Fruit fly (Drosophila melanogaster) whole organism, embryonic: ENCODE results near the gene MBD-like.

Experiments
- Antp ChIP-seq: fragments of 200-800 bp; sonication (Bioruptor generic); optimal IDR thresholded peaks from 3 replicates; lab custom pipeline; 2016; ENCODE audit warnings: missing biosample characterization, missing genetic modification characterization
- CG10209 ChIP-seq: fragments of 200-800 bp; sonication (Bioruptor generic); optimal IDR thresholded peaks from 3 replicates; lab custom pipeline; 2017; ENCODE audit warnings: missing biosample characterization, mild to moderate bottlenecking, missing genetic modification characterization, missing genetic modification reagents
- CG10267 ChIP-seq: fragments of 200-800 bp; sonication (Bioruptor generic); optimal IDR thresholded peaks from 2 replicates; lab custom pipeline; 2018; ENCODE audit warnings: missing biosample characterization, mild to moderate bottlenecking, missing genetic modification characterization, moderate library complexity
- CG10321 ChIP-seq: fragments of 200-800 bp; sonication (Bioruptor generic); IDR thresholded peaks from 2 replicates; pipeline ENCODE4 v1.3.6; 2022; ENCODE audit warnings: missing biosample characterization, missing genetic modification characterization
- CG10366 ChIP-seq: fragments of 200-800 bp; sonication (Bioruptor generic); IDR thresholded peaks from 2 replicates; pipeline ENCODE4 v1.3.6; 2022; ENCODE audit warnings: missing biosample characterization, missing genetic modification characterization
- CG10543 ChIP-seq: fragments of 200-800 bp; sonication (Bioruptor generic); optimal IDR thresholded peaks from 3 replicates; lab custom pipeline; 2017; ENCODE audit warnings: missing biosample characterization, mild to moderate bottlenecking, missing genetic modification characterization, moderate library complexity
- CG11398 ChIP-seq: fragments of 200-800 bp; sonication (Bioruptor generic); optimal IDR thresholded peaks from 2 replicates; lab custom pipeline; 2016; ENCODE audit warnings: missing biosample characterization, missing genetic modification characterization
- CG12942 ChIP-seq: fragments of 200-800 bp; sonication (Bioruptor generic); optimal IDR thresholded peaks from 3 replicates; lab custom pipeline; 2016; ENCODE audit warnings: missing biosample characterization, missing genetic modification characterization
- CG17361 ChIP-seq: fragments of 200-800 bp; sonication (Bioruptor generic); IDR thresholded peaks from 3 replicates; pipeline ENCODE4 v1.3.6; 2022; ENCODE audit warnings: missing biosample characterization, missing genetic modification characterization
- CG17568 ChIP-seq: fragments of 200-800 bp; sonication (Bioruptor generic); optimal IDR thresholded peaks from 2 replicates; lab custom pipeline; 2018; ENCODE audit warnings: missing biosample characterization, mild to moderate bottlenecking, missing genetic modification characterization, moderate library complexity
- CG17802 ChIP-seq: fragments of 200-800 bp; sonication (Bioruptor generic); optimal IDR thresholded peaks from 2 replicates; lab custom pipeline; 2018; ENCODE audit warnings: missing biosample characterization, mild to moderate bottlenecking, missing genetic modification characterization, moderate library complexity
- CG18619 ChIP-seq: fragments of 200-800 bp; sonication (Bioruptor generic); optimal IDR thresholded peaks from 3 replicates; lab custom pipeline; 2017; ENCODE audit warnings: missing biosample characterization, mild to moderate bottlenecking, missing genetic modification characterization
- CG30403 ChIP-seq: fragments of 200-800 bp; sonication (Bioruptor generic); optimal IDR thresholded peaks from 3 replicates; lab custom pipeline; 2016; ENCODE audit warnings: missing biosample characterization, missing genetic modification characterization
- CG31388 ChIP-seq: fragments of 200-800 bp; sonication (Bioruptor generic); optimal IDR thresholded peaks from 2 replicates; lab custom pipeline; 2016; ENCODE audit warnings: missing biosample characterization, missing genetic modification characterization
- CG32767 ChIP-seq: fragments of 200-800 bp; sonication (Bioruptor generic); IDR thresholded peaks from 2 replicates; pipeline ENCODE4 v1.3.6; 2022; ENCODE audit warnings: missing biosample characterization, missing genetic modification characterization
- CG4328 ChIP-seq: fragments of 200-800 bp; sonication (Bioruptor generic); optimal IDR thresholded peaks from 3 replicates; lab custom pipeline; 2017; ENCODE audit warnings: missing biosample characterization, missing genetic modification reagents, missing genetic modification characterization
- CG4360 ChIP-seq: fragments of 200-800 bp; sonication (Bioruptor generic); IDR thresholded peaks from 2 replicates; pipeline ENCODE4 v1.3.6; 2022; ENCODE audit warnings: missing biosample characterization, missing genetic modification characterization
- CG5180 ChIP-seq: fragments of 200-800 bp; sonication (Bioruptor generic); optimal IDR thresholded peaks from 3 replicates; lab custom pipeline; 2017; ENCODE audit warnings: missing biosample characterization, missing genetic modification characterization, mild to moderate bottlenecking, moderate library complexity, missing genetic modification reagents
- CG6175 ChIP-seq: fragments of 200-800 bp; sonication (Bioruptor generic); IDR thresholded peaks from 3 replicates; pipeline ENCODE4 v1.3.6; 2022; ENCODE audit warnings: missing biosample characterization, missing genetic modification characterization
- CG8089 ChIP-seq: fragments of 200-800 bp; sonication (Bioruptor generic); optimal IDR thresholded peaks from 3 replicates; lab custom pipeline; 2016; ENCODE audit warnings: missing biosample characterization, missing genetic modification characterization
- CG8359 ChIP-seq: fragments of 200-800 bp; sonication (Bioruptor generic); optimal IDR thresholded peaks from 2 replicates; lab custom pipeline; 2017; ENCODE audit warnings: missing biosample characterization, mild to moderate bottlenecking, missing genetic modification characterization, borderline replicate concordance
- CG9609 ChIP-seq: fragments of 200-800 bp; sonication (Bioruptor generic); optimal IDR thresholded peaks from 3 replicates; lab custom pipeline; 2016; ENCODE audit warnings: missing biosample characterization, missing genetic modification characterization
- Drgx ChIP-seq: fragments of 200-800 bp; sonication (Bioruptor generic); IDR thresholded peaks from 2 replicates; pipeline ENCODE4 v1.3.6; 2022; ENCODE audit warnings: missing biosample characterization, missing genetic modification characterization
- E2f1 ChIP-seq: fragments of 200-800 bp; sonication (Bioruptor generic); IDR thresholded peaks from 2 replicates; pipeline ENCODE4 v1.3.6; 2022; ENCODE audit warnings: missing biosample characterization, missing genetic modification characterization
- Hand ChIP-seq: fragments of 200-800 bp; sonication (Bioruptor generic); optimal IDR thresholded peaks from 2 replicates; lab custom pipeline; 2017; ENCODE audit warnings: mild to moderate bottlenecking, missing biosample characterization, missing genetic modification reagents, missing genetic modification characterization
- Hey ChIP-seq: fragments of 200-800 bp; sonication (Bioruptor generic); optimal IDR thresholded peaks from 3 replicates; lab custom pipeline; 2018; ENCODE audit warnings: missing biosample characterization, mild to moderate bottlenecking, missing genetic modification characterization
- Hsf ChIP-seq: fragments of 200-800 bp; sonication (Bioruptor generic); optimal IDR thresholded peaks from 3 replicates; lab custom pipeline; 2016; ENCODE audit warnings: missing biosample characterization, missing genetic modification characterization
- Mad ChIP-seq: fragments of 200-800 bp; sonication (Bioruptor generic); optimal IDR thresholded peaks from 2 replicates; lab custom pipeline; 2016; ENCODE audit warnings: missing biosample characterization, missing genetic modification characterization
- NC2α ChIP-seq: fragments of 200-800 bp; sonication (Bioruptor generic); optimal IDR thresholded peaks from 2 replicates; lab custom pipeline; 2016; ENCODE audit warnings: missing biosample characterization, missing genetic modification characterization
- Pdp1 ChIP-seq, 2 experiments: fragments of 200-800 bp; sonication (Bioruptor generic); optimal IDR thresholded peaks; 3 replicates each; lab custom pipeline; 2016; ENCODE audit warnings: missing biosample characterization in 2 of 2, missing genetic modification characterization in 2 of 2, mild to moderate bottlenecking in 1 of 2, moderate library complexity in 1 of 2
- Spps ChIP-seq: fragments of 200-800 bp; sonication (Bioruptor generic); optimal IDR thresholded peaks from 2 replicates; lab custom pipeline; 2018; ENCODE audit warnings: missing biosample characterization, mild to moderate bottlenecking, missing genetic modification characterization
- Sry-δ ChIP-seq: fragments of 200-800 bp; sonication (Bioruptor generic); optimal IDR thresholded peaks from 2 replicates; lab custom pipeline; 2016; ENCODE audit warnings: missing biosample characterization, missing genetic modification characterization
- Trl ChIP-seq, 3 experiments: fragments of >200 bp in 2 of 3; fragments of 200-800 bp in 1 of 3; sonication (Bioruptor generic) in 1 of 3; optimal IDR thresholded peaks; 2 replicates in 1 of 3; 3 replicates in 2 of 3; lab custom pipeline; 2016 to 2017; ENCODE audit warnings: missing biosample characterization in 1 of 3, missing genetic modification characterization in 1 of 3
- amos ChIP-seq: fragments of 200-800 bp; sonication (Bioruptor generic); IDR thresholded peaks from 2 replicates; pipeline ENCODE4 v1.3.6; 2022; ENCODE audit warnings: missing biosample characterization, missing genetic modification characterization; ENCODE audit not compliant: partially characterized antibody
- cato ChIP-seq: fragments of 200-800 bp; sonication (Bioruptor generic); optimal IDR thresholded peaks from 2 replicates; lab custom pipeline; 2016; ENCODE audit warnings: missing biosample characterization, missing genetic modification characterization, borderline replicate concordance
- crc ChIP-seq: fragments of 200-800 bp; sonication (Bioruptor generic); optimal IDR thresholded peaks from 2 replicates; lab custom pipeline; 2016; ENCODE audit warnings: missing biosample characterization, missing genetic modification characterization
- crol ChIP-seq: fragments of 200-800 bp; sonication (Bioruptor generic); IDR thresholded peaks from 2 replicates; pipeline ENCODE4 v1.3.6; 2022; ENCODE audit warnings: missing biosample characterization, missing genetic modification characterization
- ems ChIP-seq: fragments of 200-800 bp; sonication (Bioruptor generic); optimal IDR thresholded peaks from 3 replicates; lab custom pipeline; 2016; ENCODE audit warnings: missing biosample characterization, missing genetic modification characterization
- fu2 ChIP-seq: fragments of 200-800 bp; sonication (Bioruptor generic); optimal IDR thresholded peaks from 2 replicates; lab custom pipeline; 2016; ENCODE audit warnings: missing biosample characterization, missing genetic modification characterization
- gsb-n ChIP-seq: fragments of 200-800 bp; sonication (Bioruptor generic); optimal IDR thresholded peaks from 3 replicates; lab custom pipeline; 2018; ENCODE audit warnings: missing biosample characterization, mild to moderate bottlenecking, missing genetic modification characterization
- ham ChIP-seq: fragments of 200-800 bp; sonication (Bioruptor generic); IDR thresholded peaks from 2 replicates; pipeline ENCODE4 v1.3.6; 2022; ENCODE audit warnings: missing biosample characterization, missing genetic modification characterization
- hkb ChIP-seq, 2 experiments: fragments of 200-800 bp in 1 of 2; fragments of >200 bp in 1 of 2; sonication (Bioruptor generic) in 1 of 2; IDR thresholded peaks in 1 of 2; optimal IDR thresholded peaks in 1 of 2; 2 replicates each; pipeline versions ENCODE4 v1.3.6 to Lab custom; 2017 to 2022; ENCODE audit warnings: missing biosample characterization in 1 of 2, missing genetic modification characterization in 1 of 2
- lilli ChIP-seq: fragments of 200-800 bp; sonication (Bioruptor generic); optimal IDR thresholded peaks from 3 replicates; lab custom pipeline; 2016; ENCODE audit warnings: missing biosample characterization, missing genetic modification characterization
- lov ChIP-seq, 2 experiments: fragments of 200-800 bp in 1 of 2; fragments of >200 bp in 1 of 2; sonication (Bioruptor generic) in 1 of 2; IDR thresholded peaks in 1 of 2; optimal IDR thresholded peaks in 1 of 2; 2 replicates in 1 of 2; 3 replicates in 1 of 2; pipeline versions ENCODE4 v1.3.6 to Lab custom; 2017 to 2022; ENCODE audit warnings: missing biosample characterization in 1 of 2, missing genetic modification characterization in 1 of 2
- nerfin-2 ChIP-seq: fragments of 200-800 bp; sonication (Bioruptor generic); IDR thresholded peaks from 2 replicates; pipeline ENCODE4 v1.3.6; 2022; ENCODE audit warnings: missing biosample characterization, missing genetic modification characterization; ENCODE audit not compliant: partially characterized antibody
- pros ChIP-seq: fragments of 200-800 bp; sonication (Bioruptor generic); optimal IDR thresholded peaks from 3 replicates; lab custom pipeline; 2019; ENCODE audit warnings: missing biosample characterization, mild to moderate bottlenecking, missing genetic modification characterization, moderate library complexity
- repo ChIP-seq: fragments of 200-800 bp; sonication (Bioruptor generic); optimal IDR thresholded peaks from 2 replicates; lab custom pipeline; 2016; ENCODE audit warnings: missing biosample characterization, missing genetic modification characterization
- sens-2 ChIP-seq: fragments of 200-800 bp; sonication (Bioruptor generic); IDR thresholded peaks from 2 replicates; pipeline ENCODE4 v1.3.6; 2022; ENCODE audit warnings: missing biosample characterization, missing genetic modification characterization
- slou ChIP-seq: fragments of 200-800 bp; sonication (Bioruptor generic); optimal IDR thresholded peaks from 3 replicates; lab custom pipeline; 2016; ENCODE audit warnings: missing biosample characterization, missing genetic modification characterization
- wek ChIP-seq: fragments of 200-800 bp; sonication (Bioruptor generic); optimal IDR thresholded peaks from 3 replicates; lab custom pipeline; 2018; ENCODE audit warnings: missing biosample characterization, mild to moderate bottlenecking, missing genetic modification characterization, moderate library complexity

The MBD-like gene

DNA sequence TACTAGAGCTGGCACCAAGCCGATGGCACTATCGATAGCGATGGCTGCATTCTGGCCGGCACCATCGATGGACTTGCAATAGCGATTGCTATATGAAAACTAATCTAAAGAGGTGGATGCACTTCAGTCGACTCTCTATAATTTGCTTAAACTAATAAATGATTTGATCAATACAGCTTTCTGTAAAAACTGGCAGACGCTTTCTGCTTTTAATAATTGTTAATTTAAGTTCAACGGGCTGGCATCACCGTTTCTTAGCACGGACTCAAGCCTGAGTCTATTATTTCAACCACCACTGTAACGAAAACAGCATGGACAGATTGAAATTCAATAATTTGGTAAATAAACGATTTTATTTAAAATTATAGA, 46.5 kb upstream of the MBD-like start, which contains the start of the genes Ras85D and Rlb1 (continued):
- TF ChIP-seq CG5180 (GFP tag; lab: Kevin White, UChicago): no peak
- no peak for TF ChIP-seq CG4360 (GFP tag; lab: Robert Waterston, UW)
- TF ChIP-seq lov (optimal IDR thresholded peaks at IDR 0.05; lab: Kevin White, UChicago): no peak
- no peak for TF ChIP-seq lov (GFP tag; IDR thresholded peaks at IDR 0.05; lab: Robert Waterston, UW)
- no peak for TF ChIP-seq CG17361 (GFP tag; lab: Robert Waterston, UW)
- peak; percentile 38 for TF ChIP-seq CG11398 (GFP tag; lab: Kevin White, UChicago)
- no peak for TF ChIP-seq wek
- no peak for TF ChIP-seq gsb-n (tag; lab: Kevin White, UChicago)
- TF ChIP-seq cato (GFP tag; lab: Kevin White, UChicago): peak; percentile 25
- peak; percentile 72 for TF ChIP-seq repo (GFP tag; lab: Kevin White, UChicago)
- TF ChIP-seq CG31388 (GFP tag; lab: Kevin White, UChicago): no peak
- peak; percentile 87 for TF ChIP-seq CG10543 (GFP tag; lab: Kevin White, UChicago)
- peak; percentile 87 for TF ChIP-seq Antp
- TF ChIP-seq CG8359 (GFP tag; lab: Kevin White, UChicago): no peak
- TF ChIP-seq CG9609 (GFP tag; lab: Kevin White, UChicago): peak; percentile 83
- TF ChIP-seq slou (GFP tag; lab: Kevin White, UChicago): peak; percentile 37
- no peak for TF ChIP-seq amos (GFP tag; lab: Robert Waterston, UW)
- no peak for TF ChIP-seq nerfin-2
- no peak for TF ChIP-seq E2f1 (GFP tag; lab: Robert Waterston, UW)
- TF ChIP-seq Drgx (GFP tag; lab: Robert Waterston, UW): no peak
- peak; percentile 88 for TF ChIP-seq lilli
- TF ChIP-seq CG17568: no peak
- TF ChIP-seq CG4328 (GFP tag; lab: Kevin White, UChicago): peak; percentile 56
- TF ChIP-seq Hsf (GFP tag; lab: Kevin White, UChicago): peak; percentile 75
- peak; percentile 88 for TF ChIP-seq CG30403
- TF ChIP-seq ham (GFP tag; lab: Robert Waterston, UW): no peak
- no peak for TF ChIP-seq Spps
- TF ChIP-seq CG10267: peak; percentile 67
- peak; percentile 28 for TF ChIP-seq CG17802 (tag; lab: Kevin White, UChicago)
- peak; percentile 72 for TF ChIP-seq CG8089 (GFP tag; lab: Kevin White, UChicago)
- TF ChIP-seq fu2 (GFP tag; lab: Kevin White, UChicago): peak; percentile 77
- no peak for TF ChIP-seq Hand (GFP tag; lab: Kevin White, UChicago)
- TF ChIP-seq ems (GFP tag; lab: Kevin White, UChicago): peak; percentile 86
- no peak for TF ChIP-seq pros (GFP tag; lab: Kevin White, UChicago)
- TF ChIP-seq Mad: peak; percentile 68
- TF ChIP-seq crc (GFP tag; lab: Kevin White, UChicago): peak; percentile 64
- TF ChIP-seq Sry-δ (GFP tag; lab: Kevin White, UChicago): peak; percentile 99
- peak; percentile 67 for TF ChIP-seq CG12942 (GFP tag; lab: Kevin White, UChicago)
- no peak for TF ChIP-seq Hey (tag; lab: Kevin White, UChicago)
- TF ChIP-seq hkb (optimal IDR thresholded peaks at IDR 0.05; lab: Kevin White, UChicago): peak; percentile 50
- no peak for TF ChIP-seq hkb (GFP tag; IDR thresholded peaks at IDR 0.05; lab: Robert Waterston, UW)
- no peak for TF ChIP-seq crol (GFP tag; lab: Robert Waterston, UW)
- peak; percentile 68 to 86 for TF ChIP-seq Pdp1 (GFP tag; optimal IDR thresholded peaks at IDR 0.05; lab: Kevin White, UChicago)
- no peak for TF ChIP-seq CG32767 (GFP tag; lab: Robert Waterston, UW)
- TF ChIP-seq CG10209 (GFP tag; lab: Kevin White, UChicago): peak; percentile 37
- peak; percentile 47 for TF ChIP-seq CG18619
- no peak for TF ChIP-seq CG10321
- TF ChIP-seq CG6175 (GFP tag; lab: Robert Waterston, UW): no peak
- TF ChIP-seq CG10366 (GFP tag; lab: Robert Waterston, UW): no peak
- no peak for TF ChIP-seq sens-2 (GFP tag; lab: Robert Waterston, UW)
- no peak for TF ChIP-seq Trl (optimal IDR thresholded peaks at IDR 0.05; lab: Kevin White, UChicago)
- peak; percentile 73 for TF ChIP-seq Trl (GFP tag; optimal IDR thresholded peaks at IDR 0.05; lab: Kevin White, UChicago)
- TF ChIP-seq NC2α (GFP tag; lab: Kevin White, UChicago): peak; percentile 59
